Worm (Caenorhabditis elegans) whole organism, L1 larva: ENCODE results near the gene zak-1.

ENCODE experiments used
- C16A3.4 ChIP-seq: fragments of 150-350 bp; optimal IDR thresholded peaks from 2 replicates; lab custom pipeline; 2014; ENCODE audit warnings: missing biosample characterization, missing genetic modification characterization
- Y116A8C.19 ChIP-seq: sonication (generic microtip); optimal IDR thresholded peaks from 2 replicates; lab custom pipeline; 2016; ENCODE audit warnings: missing compliant biosample characterization, missing genetic modification characterization, borderline replicate concordance
- alr-1 ChIP-seq: fragments of 200-800 bp; sonication (Bioruptor generic); optimal IDR thresholded peaks from 2 replicates; lab custom pipeline; 2018; ENCODE audit warnings: borderline replicate concordance, mild to moderate bottlenecking, missing genetic modification characterization, missing compliant biosample characterization
- aly-2 ChIP-seq: fragments of 150-350 bp; optimal IDR thresholded peaks from 2 replicates; lab custom pipeline; 2014; ENCODE audit warnings: missing biosample characterization, missing genetic modification characterization
- blmp-1 ChIP-seq: fragments of 150-350 bp; optimal IDR thresholded peaks from 2 replicates; lab custom pipeline; 2014; ENCODE audit warnings: missing biosample characterization, missing genetic modification characterization
- ceh-63 ChIP-seq: fragments of 200-800 bp; sonication (Bioruptor generic); optimal IDR thresholded peaks from 2 replicates; lab custom pipeline; 2018; ENCODE audit warnings: mild to moderate bottlenecking, missing genetic modification characterization, missing compliant biosample characterization
- ceh-82 ChIP-seq, 3 experiments: fragments of 150-350 bp in 1 of 3; sonication (generic microtip) in 2 of 3; optimal IDR thresholded peaks; 2 replicates each; lab custom pipeline; 2014 to 2017; ENCODE audit warnings: missing biosample characterization in 3 of 3, missing genetic modification characterization in 3 of 3
- ces-1 ChIP-seq: fragments of 150-350 bp; optimal IDR thresholded peaks from 2 replicates; lab custom pipeline; 2014; ENCODE audit warnings: missing biosample characterization, missing genetic modification reagents, missing genetic modification characterization
- dsc-1 ChIP-seq: sonication (generic microtip); optimal IDR thresholded peaks from 2 replicates; lab custom pipeline; 2016; ENCODE audit warnings: mild to moderate bottlenecking, missing genetic modification characterization, missing compliant biosample characterization
- egl-27 ChIP-seq, 2 experiments: fragments of 150-350 bp in 1 of 2; sonication (generic microtip); optimal IDR thresholded peaks; 3 replicates each; lab custom pipeline; 2017 to 2018; ENCODE audit warnings: missing biosample characterization in 2 of 2, missing genetic modification characterization in 2 of 2, missing genetic modification reagents in 2 of 2
- elt-2 ChIP-seq: sonication (generic microtip); optimal IDR thresholded peaks from 2 replicates; lab custom pipeline; 2016; ENCODE audit warnings: missing genetic modification characterization, mild to moderate bottlenecking, inconsistent platforms, missing compliant biosample characterization, missing genetic modification reagents
- elt-3 ChIP-seq, 6 experiments: fragments of 150-350 bp in 1 of 6; sonication (generic microtip); optimal IDR thresholded peaks; 2 replicates each; lab custom pipeline; 2017 to 2018; ENCODE audit warnings: missing biosample characterization in 6 of 6, missing genetic modification characterization in 6 of 6, inconsistent platforms in 1 of 6
- fkh-10 ChIP-seq: sonication (generic microtip); optimal IDR thresholded peaks from 2 replicates; lab custom pipeline; 2017; ENCODE audit warnings: missing biosample characterization, missing genetic modification reagents, missing genetic modification characterization
- fkh-8 ChIP-seq: sonication (generic microtip); optimal IDR thresholded peaks from 2 replicates; lab custom pipeline; 2016; ENCODE audit warnings: mild to moderate bottlenecking, missing genetic modification characterization, missing compliant biosample characterization
- fos-1 ChIP-seq: fragments of 150-350 bp; optimal IDR thresholded peaks from 2 replicates; lab custom pipeline; 2014; ENCODE audit warnings: missing biosample characterization, missing genetic modification characterization
- hlh-17 ChIP-seq: fragments of 200-800 bp; sonication (Bioruptor generic); optimal IDR thresholded peaks from 2 replicates; lab custom pipeline; 2018; ENCODE audit warnings: missing genetic modification characterization, mild to moderate bottlenecking, missing compliant biosample characterization, moderate library complexity, borderline replicate concordance
- hlh-4 ChIP-seq: sonication (generic microtip); optimal IDR thresholded peaks from 2 replicates; lab custom pipeline; 2016; ENCODE audit warnings: mild to moderate bottlenecking, missing genetic modification characterization, missing compliant biosample characterization
- irx-1 ChIP-seq: sonication (generic microtip); optimal IDR thresholded peaks from 2 replicates; lab custom pipeline; 2016; ENCODE audit warnings: missing genetic modification characterization, missing compliant biosample characterization
- isw-1 ChIP-seq: fragments of 200-800 bp; sonication (Bioruptor generic); IDR thresholded peaks from 2 replicates; pipeline ENCODE4 v1.3.6; 2022; ENCODE audit warnings: missing genetic modification characterization, missing compliant biosample characterization
- lin-13 ChIP-seq: fragments of 150-350 bp; optimal IDR thresholded peaks from 2 replicates; lab custom pipeline; 2014; ENCODE audit warnings: missing biosample characterization, missing genetic modification reagents, missing genetic modification characterization
- lin-14 ChIP-seq: fragments of 200-800 bp; sonication (Bioruptor generic); optimal IDR thresholded peaks from 2 replicates; lab custom pipeline; 2018; ENCODE audit warnings: mild to moderate bottlenecking, missing genetic modification characterization, moderate library complexity, missing compliant biosample characterization
- lin-39 ChIP-seq: fragments of 150-350 bp; optimal IDR thresholded peaks from 2 replicates; lab custom pipeline; 2014; ENCODE audit warnings: missing biosample characterization, missing genetic modification reagents, missing genetic modification characterization
- lir-3 ChIP-seq: sonication (generic microtip); optimal IDR thresholded peaks from 2 replicates; lab custom pipeline; 2016; ENCODE audit warnings: mild to moderate bottlenecking, missing genetic modification characterization, moderate library complexity, missing compliant biosample characterization; ENCODE audit not compliant: poor library complexity
- lsy-2 ChIP-seq, 2 experiments: fragments of 150-350 bp; optimal IDR thresholded peaks; 2 replicates each; lab custom pipeline; 2014; ENCODE audit warnings: missing biosample characterization in 2 of 2, missing genetic modification characterization in 2 of 2
- mab-9 ChIP-seq: fragments of 200-800 bp; sonication (Bioruptor generic); IDR thresholded peaks from 2 replicates; pipeline ENCODE4 v1.3.6; 2022; ENCODE audit warnings: missing genetic modification reagents, missing genetic modification characterization, missing compliant biosample characterization
- mdl-1 ChIP-seq, 2 experiments: fragments of 150-350 bp; optimal IDR thresholded peaks; 2 replicates each; lab custom pipeline; 2014 to 2017; ENCODE audit warnings: missing biosample characterization in 2 of 2, missing genetic modification characterization in 2 of 2, inconsistent platforms in 1 of 2
- mep-1 ChIP-seq: fragments of 150-350 bp; optimal IDR thresholded peaks from 2 replicates; lab custom pipeline; 2014; ENCODE audit warnings: missing biosample characterization, missing genetic modification characterization
- nhr-12 ChIP-seq: sonication (generic microtip); optimal IDR thresholded peaks from 2 replicates; lab custom pipeline; 2017; ENCODE audit warnings: missing biosample characterization, missing genetic modification characterization
- nhr-20 ChIP-seq: sonication (generic microtip); optimal IDR thresholded peaks from 2 replicates; lab custom pipeline; 2016; ENCODE audit warnings: mild to moderate bottlenecking, missing genetic modification characterization, missing compliant biosample characterization
- nhr-237 ChIP-seq: fragments of 150-350 bp; optimal IDR thresholded peaks from 2 replicates; lab custom pipeline; 2014; ENCODE audit warnings: missing biosample characterization, missing genetic modification characterization
- nhr-47 ChIP-seq: sonication (generic microtip); optimal IDR thresholded peaks from 2 replicates; lab custom pipeline; 2016; ENCODE audit warnings: mild to moderate bottlenecking, missing genetic modification characterization, moderate library complexity, missing compliant biosample characterization
- nhr-71 ChIP-seq: sonication (generic microtip); optimal IDR thresholded peaks from 2 replicates; lab custom pipeline; 2016; ENCODE audit warnings: mild to moderate bottlenecking, missing genetic modification characterization, moderate library complexity, missing compliant biosample characterization
- nhr-76 ChIP-seq: sonication (generic microtip); optimal IDR thresholded peaks from 2 replicates; lab custom pipeline; 2017; ENCODE audit warnings: missing biosample characterization, missing genetic modification characterization
- nhr-77 ChIP-seq: fragments of 150-350 bp; optimal IDR thresholded peaks from 2 replicates; lab custom pipeline; 2014; ENCODE audit warnings: missing biosample characterization, missing genetic modification characterization
- nhr-85 ChIP-seq: sonication (generic microtip); peaks from one replicate; lab custom pipeline; 2016; ENCODE audit warnings: missing genetic modification characterization, inconsistent platforms, missing compliant biosample characterization
- nhr-90 ChIP-seq: sonication (generic microtip); optimal IDR thresholded peaks from 2 replicates; lab custom pipeline; 2016; ENCODE audit warnings: mild to moderate bottlenecking, missing genetic modification characterization, missing compliant biosample characterization; ENCODE audit not compliant: poor library complexity
- snpc-4 ChIP-seq: fragments of 150-350 bp; optimal IDR thresholded peaks from 2 replicates; lab custom pipeline; 2014; ENCODE audit warnings: missing biosample characterization, missing genetic modification characterization
- swsn-7 ChIP-seq: sonication (generic microtip); optimal IDR thresholded peaks from 2 replicates; lab custom pipeline; 2016; ENCODE audit warnings: missing genetic modification characterization, missing compliant biosample characterization
- tbx-2 ChIP-seq: sonication (generic microtip); optimal IDR thresholded peaks from 2 replicates; lab custom pipeline; 2016; ENCODE audit warnings: missing genetic modification characterization, missing compliant biosample characterization
- unc-130 ChIP-seq: fragments of 150-350 bp; optimal IDR thresholded peaks from 2 replicates; lab custom pipeline; 2017; ENCODE audit warnings: missing biosample characterization, missing genetic modification characterization, inconsistent platforms
- unc-86 ChIP-seq: sonication (generic microtip); optimal IDR thresholded peaks from 2 replicates; lab custom pipeline; 2016; ENCODE audit warnings: missing genetic modification characterization, missing compliant biosample characterization
- unc-98 ChIP-seq: fragments of 200-800 bp; sonication (Bioruptor generic); IDR thresholded peaks from 2 replicates; pipeline ENCODE4 v1.3.6; 2022; ENCODE audit warnings: missing genetic modification characterization, missing compliant biosample characterization
- vab-15 ChIP-seq: sonication (generic microtip); optimal IDR thresholded peaks from 2 replicates; lab custom pipeline; 2017; ENCODE audit warnings: missing genotype, mild to moderate bottlenecking, missing genetic modification characterization, missing compliant biosample characterization
- xbp-1 ChIP-seq: sonication (generic microtip); optimal IDR thresholded peaks from 2 replicates; lab custom pipeline; 2016; ENCODE audit warnings: missing genetic modification characterization, missing compliant biosample characterization
- zag-1 ChIP-seq: fragments of 150-350 bp; optimal IDR thresholded peaks from 2 replicates; lab custom pipeline; 2014; ENCODE audit warnings: missing biosample characterization, missing genetic modification characterization

zak-1 gene

ce11 chrIII:6903056-6903977, 46.7 kb upstream of the zak-1 start, which contains the start of the genes brc-2 and T07E3.3 (continued):
- TF ChIP-seq nhr-76 (tag; lab: Kevin White, UChicago), result no peak
- TF ChIP-seq ceh-82 (tag; optimal IDR thresholded peaks at IDR 0.05; lab: Kevin White, UChicago), result peak in 1 of 3 experiments; percentile 9
- no peak for TF ChIP-seq isw-1 (GFP tag; lab: Robert Waterston, UW)
- no peak for TF ChIP-seq lin-13 (GFP tag; lab: Kevin White, UChicago)
- TF ChIP-seq unc-130 (tag; lab: Kevin White, UChicago), result no peak
- TF ChIP-seq blmp-1 (tag; lab: Kevin White, UChicago), result peak; percentile 27
- TF ChIP-seq nhr-20 (tag; lab: Kevin White, UChicago), result no peak

ce11 chrIII:6900609-6901008, 44.0 kb upstream of the zak-1 start:
- TF ChIP-seq lin-39 (tag; lab: Kevin White, UChicago) (peak; percentile 26), lsy-2 (tag; optimal IDR thresholded peaks at IDR 0.05; lab: Kevin White, UChicago) (no peak), aly-2 (peak; percentile 51)

- peak; percentile 44 for TF ChIP-seq nhr-47 (tag; lab: Kevin White, UChicago)
- no peak for TF ChIP-seq fkh-8 (tag; lab: Kevin White, UChicago)
- no peak for TF ChIP-seq snpc-4 (tag; lab: Kevin White, UChicago)
- TF ChIP-seq xbp-1 (tag; lab: Kevin White, UChicago), result no peak
- peak in 1 of 2 experiments; percentile 23 for TF ChIP-seq mdl-1 (tag; optimal IDR thresholded peaks at IDR 0.05; lab: Kevin White, UChicago)
- TF ChIP-seq lin-14, result peak; percentile 82
- TF ChIP-seq unc-86, result no peak
- peak; percentile 44 for TF ChIP-seq nhr-90 (tag; lab: Kevin White, UChicago)
- TF ChIP-seq nhr-76 (tag; lab: Kevin White, UChicago), result no peak
- TF ChIP-seq nhr-85 (tag; lab: Kevin White, UChicago), result peak; percentile 85
- no peak for TF ChIP-seq nhr-237 (tag; lab: Kevin White, UChicago)
- TF ChIP-seq lsy-2 (tag; optimal IDR thresholded peaks at IDR 0.05; lab: Kevin White, UChicago), result peak; percentile 54 to 70
- peak; percentile 11 for TF ChIP-seq elt-2 (tag; lab: Kevin White, UChicago)
- peak in 2 of 6 experiments; percentile 41 to 83 for TF ChIP-seq elt-3 (tag; optimal IDR thresholded peaks at IDR 0.05; lab: Kevin White, UChicago)
- no peak for TF ChIP-seq aly-2
- no peak for TF ChIP-seq isw-1 (GFP tag; lab: Robert Waterston, UW)
- TF ChIP-seq alr-1 (tag; lab: Kevin White, UChicago), result no peak
- peak; percentile 5 for TF ChIP-seq fos-1
- no peak for TF ChIP-seq nhr-12 (tag; lab: Kevin White, UChicago)
- TF ChIP-seq ceh-63 (GFP tag; lab: Kevin White, UChicago), result no peak
- TF ChIP-seq nhr-71 (tag; lab: Kevin White, UChicago), result peak; percentile 91
- TF ChIP-seq dsc-1, result no peak
- TF ChIP-seq nhr-77 (tag; lab: Kevin White, UChicago), result no peak
- no peak for TF ChIP-seq unc-98 (GFP tag; lab: Robert Waterston, UW)
- TF ChIP-seq mab-9 (GFP tag; lab: Robert Waterston, UW), result no peak
- no peak for TF ChIP-seq fkh-10 (GFP tag; lab: Kevin White, UChicago)
- no peak for TF ChIP-seq vab-15 (tag; lab: Kevin White, UChicago)
- TF ChIP-seq hlh-4 (tag; lab: Kevin White, UChicago), result no peak
- no peak for TF ChIP-seq egl-27 (tag; optimal IDR thresholded peaks at IDR 0.05; lab: Kevin White, UChicago)
- TF ChIP-seq nhr-20 (tag; lab: Kevin White, UChicago), result peak; percentile 83
- TF ChIP-seq Y116A8C.19, result no peak
- TF ChIP-seq C16A3.4 (tag; lab: Kevin White, UChicago), result no peak
- TF ChIP-seq swsn-7, result peak; percentile 12
- peak; percentile 58 for TF ChIP-seq tbx-2 (tag; lab: Kevin White, UChicago)
- TF ChIP-seq lir-3, result peak; percentile 4
- peak; percentile 29 for TF ChIP-seq lin-39 (tag; lab: Kevin White, UChicago)
- peak; percentile 21 for TF ChIP-seq mep-1 (tag; lab: Kevin White, UChicago)
- TF ChIP-seq ces-1 (GFP tag; lab: Kevin White, UChicago), result no peak
- TF ChIP-seq irx-1 (tag; lab: Kevin White, UChicago), result no peak
- TF ChIP-seq hlh-17 (GFP tag; lab: Kevin White, UChicago), result no peak
- TF ChIP-seq zag-1, result no peak
Measured at ce11 chrIII:6898518-6898917, 41.9 kb upstream of the zak-1 start.
